Worm (Caenorhabditis elegans): Measurements from ENCODE around the gene Y73B6BL.12.
A peak's percentile ranks its signal among the peaks of the same experiment; 100 is the strongest.

Gene Y73B6BL.12

ce11 chrIV:6336748-6337147 is 19.5 kb upstream of the Y73B6BL.12 start (continued):
- TF ChIP-seq mdl-1 (tag; optimal IDR thresholded peaks at IDR 0.05): peak; percentile 98 to 99
- peak; percentile 98 for TF ChIP-seq nhr-129 (tag; optimal IDR thresholded peaks at IDR 0.05)
- no peak for TF ChIP-seq ztf-1 (GFP tag; conservative IDR thresholded peaks at IDR 0.05)
- peak; percentile 87 for TF ChIP-seq fos-1 (tag; optimal IDR thresholded peaks at IDR 0.05)
- peak; percentile 88 for TF ChIP-seq unc-62 (GFP tag; optimal IDR thresholded peaks at IDR 0.05)
- TF ChIP-seq ztf-11 (tag; optimal IDR thresholded peaks at IDR 0.05): no peak
- peak; percentile 100 for TF ChIP-seq sma-9 (GFP tag; optimal IDR thresholded peaks at IDR 0.05)
- TF ChIP-seq sma-9 (tag; optimal IDR thresholded peaks at IDR 0.05): peak; percentile 79
- peak; percentile 98 for TF ChIP-seq blmp-1 (tag; optimal IDR thresholded peaks at IDR 0.05; ENCODE audit: insufficient read depth)

ce11 chrIV:6335908-6336307 is 18.7 kb upstream of the Y73B6BL.12 start, which contains the start of gene mif-4:
Gene mif-4 (minus strand): TSS chrIV:6335994.
- TF ChIP-seq nhr-12 (tag; optimal IDR thresholded peaks at IDR 0.05): no peak
- peak; percentile 9 for TF ChIP-seq sma-9 (GFP tag; optimal IDR thresholded peaks at IDR 0.05)
- TF ChIP-seq sma-9 (tag; optimal IDR thresholded peaks at IDR 0.05): no peak
- TF ChIP-seq nhr-129 (tag; optimal IDR thresholded peaks at IDR 0.05): peak; percentile 9

- no peak for TF ChIP-seq mab-5 (tag; optimal IDR thresholded peaks at IDR 0.05)
- TF ChIP-seq C34F6.9 (tag; optimal IDR thresholded peaks at IDR 0.05): no peak
- no peak for TF ChIP-seq snpc-4 (tag; optimal IDR thresholded peaks at IDR 0.05)
- no peak for TF ChIP-seq gmeb-1 (tag; optimal IDR thresholded peaks at IDR 0.05)
- no peak for TF ChIP-seq ztf-1 (GFP tag; conservative IDR thresholded peaks at IDR 0.05)
- TF ChIP-seq nhr-77 (tag; optimal IDR thresholded peaks at IDR 0.05): no peak
- no peak for TF ChIP-seq nhr-21 (tag; optimal IDR thresholded peaks at IDR 0.05)
- TF ChIP-seq zag-1 (tag; optimal IDR thresholded peaks at IDR 0.05): no peak
- no peak for TF ChIP-seq mbf-1 (tag; optimal IDR thresholded peaks at IDR 0.05)
Observed at ce11 chrIV:6333915-6334314, 16.7 kb upstream of the Y73B6BL.12 start, which contains the start of gene blos-2. Gene blos-2 (plus strand): TSS chrIV:6334215.

ce11 chrIV:6330790-6331189 is 13.5 kb upstream of the Y73B6BL.12 start:
- TF ChIP-seq ceh-82 (tag; optimal IDR thresholded peaks at IDR 0.05): no peak
- no peak for TF ChIP-seq nhr-237 (tag; optimal IDR thresholded peaks at IDR 0.05)
- TF ChIP-seq ZK546.5 (tag; optimal IDR thresholded peaks at IDR 0.05): no peak
- TF ChIP-seq fos-1 (tag; optimal IDR thresholded peaks at IDR 0.05): peak; percentile 68

- TF ChIP-seq zag-1 (tag; optimal IDR thresholded peaks at IDR 0.05): no peak
- TF ChIP-seq sma-3 (GFP tag; optimal IDR thresholded peaks at IDR 0.05): no peak
- no peak for TF ChIP-seq mdl-1 (tag; optimal IDR thresholded peaks at IDR 0.05)
- TF ChIP-seq Y55F3AM.14 (GFP tag; optimal IDR thresholded peaks at IDR 0.05): no peak
- no peak for TF ChIP-seq lin-39 (tag; optimal IDR thresholded peaks at IDR 0.05)
- no peak for TF ChIP-seq nhr-21 (tag; optimal IDR thresholded peaks at IDR 0.05)
- TF ChIP-seq skn-1 (tag; optimal IDR thresholded peaks at IDR 0.05): no peak
Observed at ce11 chrIV:6329339-6329738, 12.1 kb upstream of the Y73B6BL.12 start, which contains the start of gene seu-1. Gene seu-1 (plus strand): TSS chrIV:6329639.

ce11 chrIV:6328198-6328597 is 10.9 kb upstream of the Y73B6BL.12 start:
- TF ChIP-seq mab-5 (tag; optimal IDR thresholded peaks at IDR 0.05) (no peak), lsy-2 (tag; optimal IDR thresholded peaks at IDR 0.05) (no peak), crh-2 (tag; optimal IDR thresholded peaks at IDR 0.05) (no peak), skn-1 (tag; optimal IDR thresholded peaks at IDR 0.05) (no peak), nhr-21 (tag; optimal IDR thresholded peaks at IDR 0.05) (no peak), mbf-1 (tag; optimal IDR thresholded peaks at IDR 0.05) (no peak), alr-1 (tag; optimal IDR thresholded peaks at IDR 0.05) (no peak), snpc-4 (tag; optimal IDR thresholded peaks at IDR 0.05) (no peak), lin-13 (GFP tag; optimal IDR thresholded peaks at IDR 0.05) (no peak), lin-11 (tag; optimal IDR thresholded peaks at IDR 0.05) (no peak), zag-1 (tag; optimal IDR thresholded peaks at IDR 0.05) (no peak), F13H6.1 (tag; optimal IDR thresholded peaks at IDR 0.05) (no peak), blmp-1 (tag; optimal IDR thresholded peaks at IDR 0.05; ENCODE audit: insufficient read depth) (no peak), nhr-25 (tag; optimal IDR thresholded peaks at IDR 0.05) (no peak), nhr-11 (tag; optimal IDR thresholded peaks at IDR 0.05) (no peak)
